Fruit fly (Drosophila melanogaster) whole organism, embryonic: ENCODE data around the gene CG43179.

ENCODE experiments used
- Awh ChIP-seq: fragments of 200-800 bp; sonication (Bioruptor generic); IDR thresholded peaks from 2 replicates; pipeline ENCODE4, ENCODE4 v1.3.6; 2022; ENCODE audit warnings: missing biosample characterization, missing genetic modification characterization
- Bteb2 ChIP-seq: fragments of 200-800 bp; sonication (Bioruptor generic); optimal IDR thresholded peaks from 2 replicates; lab custom pipeline; 2016; ENCODE audit warnings: missing biosample characterization, missing genetic modification characterization
- CG10147 ChIP-seq: fragments of 200-800 bp; sonication (Bioruptor generic); optimal IDR thresholded peaks from 2 replicates; lab custom pipeline; 2019; ENCODE audit warnings: missing biosample characterization, mild to moderate bottlenecking, missing genetic modification characterization, moderate library complexity
- CG14014 ChIP-seq: fragments of 200-800 bp; sonication (Bioruptor generic); IDR thresholded peaks from 2 replicates; pipeline ENCODE4 v1.3.6; 2022; ENCODE audit warnings: missing biosample characterization, missing genetic modification characterization
- CG14050 ChIP-seq: fragments of 200-800 bp; sonication (Bioruptor generic); IDR thresholded peaks from 3 replicates; pipeline ENCODE4 v1.3.6; 2022; ENCODE audit warnings: missing biosample characterization, missing genetic modification characterization
- CG14441 ChIP-seq: fragments of 200-800 bp; sonication (Bioruptor generic); IDR thresholded peaks from 2 replicates; pipeline ENCODE4 v1.3.6; 2022; ENCODE audit warnings: missing biosample characterization, missing genetic modification characterization
- CG2120 ChIP-seq: fragments of 200-800 bp; sonication (Bioruptor generic); optimal IDR thresholded peaks from 3 replicates; lab custom pipeline; 2016; ENCODE audit warnings: missing biosample characterization, missing genetic modification characterization
- CG2889 ChIP-seq: fragments of 200-800 bp; sonication (Bioruptor generic); IDR thresholded peaks from 3 replicates; pipeline ENCODE4 v1.3.6; 2022; ENCODE audit warnings: missing biosample characterization, missing genetic modification characterization
- CG32767 ChIP-seq: fragments of 200-800 bp; sonication (Bioruptor generic); IDR thresholded peaks from 2 replicates; pipeline ENCODE4 v1.3.6; 2022; ENCODE audit warnings: missing biosample characterization, missing genetic modification characterization
- CG33213 ChIP-seq: fragments of 200-800 bp; sonication (Bioruptor generic); optimal IDR thresholded peaks from 3 replicates; lab custom pipeline; 2016; ENCODE audit warnings: missing biosample characterization, missing genetic modification characterization
- CG42726 ChIP-seq: fragments of 200-800 bp; sonication (Bioruptor generic); IDR thresholded peaks from 2 replicates; pipeline ENCODE4 v1.3.6; 2022; ENCODE audit warnings: missing biosample characterization, missing genetic modification characterization; ENCODE audit not compliant: partially characterized antibody
- CG4617 ChIP-seq: fragments of 200-800 bp; sonication (Bioruptor generic); optimal IDR thresholded peaks from 3 replicates; lab custom pipeline; 2016; ENCODE audit warnings: missing biosample characterization, missing genetic modification characterization, borderline replicate concordance
- CG4854 ChIP-seq: fragments of 200-800 bp; sonication (Bioruptor generic); optimal IDR thresholded peaks from 2 replicates; lab custom pipeline; 2016; ENCODE audit warnings: missing biosample characterization, missing genetic modification characterization, inconsistent platforms
- CG7556 ChIP-seq: fragments of 200-800 bp; sonication (Bioruptor generic); optimal IDR thresholded peaks from 2 replicates; lab custom pipeline; 2017; ENCODE audit warnings: missing biosample characterization, mild to moderate bottlenecking, missing genetic modification characterization
- CG7928 ChIP-seq: fragments of 200-800 bp; sonication (Bioruptor generic); optimal IDR thresholded peaks from 2 replicates; lab custom pipeline; 2017; ENCODE audit warnings: missing biosample characterization, mild to moderate bottlenecking, missing genetic modification characterization
- CG9932 ChIP-seq: fragments of 200-800 bp; sonication (Bioruptor generic); IDR thresholded peaks from 2 replicates; pipeline ENCODE4 v1.3.6; 2022; ENCODE audit warnings: missing biosample characterization, missing genetic modification characterization
- D19B ChIP-seq: fragments of 200-800 bp; sonication (Bioruptor generic); optimal IDR thresholded peaks from 2 replicates; lab custom pipeline; 2017; ENCODE audit warnings: missing biosample characterization, mild to moderate bottlenecking, missing genetic modification characterization
- E2f2 ChIP-seq: fragments of 200-800 bp; sonication (Bioruptor generic); IDR thresholded peaks from 2 replicates; pipeline ENCODE4 v1.3.6; 2022; ENCODE audit warnings: missing biosample characterization, missing genetic modification characterization
- Ets65A ChIP-seq: fragments of 200-800 bp; sonication (Bioruptor generic); peaks from one replicate; lab custom pipeline; 2016; ENCODE audit warnings: missing biosample characterization, missing genetic modification characterization
- Opbp ChIP-seq: fragments of 200-800 bp; sonication (Bioruptor generic); IDR thresholded peaks from 3 replicates; pipeline ENCODE4 v1.3.6; 2022; ENCODE audit warnings: missing biosample characterization, missing genetic modification characterization; ENCODE audit not compliant: partially characterized antibody
- PHDP ChIP-seq: fragments of 200-800 bp; sonication (Bioruptor generic); optimal IDR thresholded peaks from 3 replicates; lab custom pipeline; 2018; ENCODE audit warnings: missing biosample characterization, mild to moderate bottlenecking, missing genetic modification characterization, moderate library complexity
- Rfx ChIP-seq: fragments of 200-800 bp; sonication (Bioruptor generic); IDR thresholded peaks from 2 replicates; pipeline ENCODE4 v1.3.6; 2022; ENCODE audit warnings: missing biosample characterization, missing genetic modification characterization
- Stat92E ChIP-seq, 3 experiments: fragments of >200 bp in 2 of 3; fragments of 200-800 bp in 1 of 3; sonication (Bioruptor generic) in 1 of 3; optimal IDR thresholded peaks; 2 replicates each; lab custom pipeline; 2017 to 2019; ENCODE audit warnings: missing biosample characterization in 3 of 3, missing genetic modification characterization in 3 of 3, mild to moderate bottlenecking in 1 of 3, moderate library complexity in 1 of 3
- Trl ChIP-seq, 3 experiments: fragments of >200 bp in 2 of 3; fragments of 200-800 bp in 1 of 3; sonication (Bioruptor generic) in 1 of 3; optimal IDR thresholded peaks; 2 replicates in 1 of 3; 3 replicates in 2 of 3; lab custom pipeline; 2016 to 2017; ENCODE audit warnings: missing biosample characterization in 1 of 3, missing genetic modification characterization in 1 of 3
- amos ChIP-seq: fragments of 200-800 bp; sonication (Bioruptor generic); IDR thresholded peaks from 2 replicates; pipeline ENCODE4 v1.3.6; 2022; ENCODE audit warnings: missing biosample characterization, missing genetic modification characterization; ENCODE audit not compliant: partially characterized antibody
- bbx ChIP-seq: fragments of 200-800 bp; sonication (Bioruptor generic); IDR thresholded peaks from 2 replicates; pipeline ENCODE4 v1.3.6; 2022; ENCODE audit warnings: missing biosample characterization, missing genetic modification characterization; ENCODE audit not compliant: partially characterized antibody
- bigmax ChIP-seq: fragments of 200-800 bp; sonication (Bioruptor generic); optimal IDR thresholded peaks from 2 replicates; lab custom pipeline; 2018; ENCODE audit warnings: missing biosample characterization, mild to moderate bottlenecking, missing genetic modification characterization
- dan ChIP-seq: fragments of 200-800 bp; sonication (Bioruptor generic); IDR thresholded peaks from 2 replicates; pipeline ENCODE4 v1.3.6; 2022; ENCODE audit warnings: missing biosample characterization, missing genetic modification characterization
- fd3F ChIP-seq: fragments of 200-800 bp; sonication (Bioruptor generic); optimal IDR thresholded peaks from 2 replicates; lab custom pipeline; 2018; ENCODE audit warnings: missing biosample characterization, mild to moderate bottlenecking, missing genetic modification characterization, moderate library complexity
- gro ChIP-seq: fragments of 200-800 bp; sonication (Bioruptor generic); optimal IDR thresholded peaks from 2 replicates; lab custom pipeline; 2016; ENCODE audit warnings: missing biosample characterization, missing genetic modification characterization
- gt ChIP-seq: fragments of 200-800 bp; sonication (Bioruptor generic); IDR thresholded peaks from 2 replicates; pipeline ENCODE4 v1.3.6; 2022; ENCODE audit warnings: missing biosample characterization, missing genetic modification characterization
- lab ChIP-seq: fragments of 200-800 bp; sonication (Bioruptor generic); optimal IDR thresholded peaks from 3 replicates; lab custom pipeline; 2017; ENCODE audit warnings: missing biosample characterization, missing genetic modification characterization, mild to moderate bottlenecking, moderate library complexity, missing genetic modification reagents
- lmd ChIP-seq: fragments of 200-800 bp; sonication (Bioruptor generic); IDR thresholded peaks from 2 replicates; pipeline ENCODE4 v1.3.6; 2022; ENCODE audit warnings: missing biosample characterization, missing genetic modification characterization
- nau ChIP-seq: fragments of 200-800 bp; sonication (Bioruptor generic); optimal IDR thresholded peaks from 3 replicates; lab custom pipeline; 2017; ENCODE audit warnings: missing biosample characterization, mild to moderate bottlenecking, missing genetic modification characterization, missing genetic modification reagents
- nmo ChIP-seq: fragments of 200-800 bp; sonication (Bioruptor generic); optimal IDR thresholded peaks from 2 replicates; lab custom pipeline; 2018; ENCODE audit warnings: missing biosample characterization, mild to moderate bottlenecking, missing genetic modification characterization, moderate library complexity
- schlank ChIP-seq: fragments of 200-800 bp; sonication (Bioruptor generic); optimal IDR thresholded peaks from 2 replicates; lab custom pipeline; 2018; ENCODE audit warnings: missing biosample characterization, mild to moderate bottlenecking, missing genetic modification characterization
- sens-2 ChIP-seq: fragments of 200-800 bp; sonication (Bioruptor generic); IDR thresholded peaks from 2 replicates; pipeline ENCODE4 v1.3.6; 2022; ENCODE audit warnings: missing biosample characterization, missing genetic modification characterization
- slbo ChIP-seq: fragments of 200-800 bp; sonication (Bioruptor generic); IDR thresholded peaks from 2 replicates; pipeline ENCODE4 v1.3.6; 2022; ENCODE audit warnings: missing biosample characterization, missing genetic modification characterization
- z ChIP-seq: fragments of 200-800 bp; sonication (Bioruptor generic); IDR thresholded peaks from 3 replicates; pipeline ENCODE4 v1.3.6; 2022; ENCODE audit warnings: missing biosample characterization, missing genetic modification characterization

CG43179 gene

DNA sequence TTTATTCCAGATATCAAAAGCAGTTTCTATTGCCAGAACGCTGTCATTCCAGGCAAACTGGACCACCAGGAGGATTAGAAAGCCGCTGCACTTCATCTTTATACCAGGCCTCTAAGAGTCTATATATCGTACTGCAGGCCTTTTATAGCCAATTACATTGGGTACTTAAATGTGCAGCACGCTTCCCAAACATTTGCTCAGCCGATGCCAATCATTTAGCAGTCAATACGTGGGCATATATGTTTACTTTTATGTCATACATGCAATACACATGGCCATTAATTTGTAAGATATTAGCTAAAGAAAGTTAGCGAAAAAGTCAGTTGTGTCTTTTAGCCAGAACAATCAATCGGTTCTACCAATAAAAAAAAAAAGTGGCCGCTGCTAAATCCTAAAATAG is 34.4 kb upstream of the CG43179 start, which contains the start of gene CG33109:
Gene CG33109 (minus strand): TSS at position 101 of the 400 bp plus-strand sequence.
- no peak for TF ChIP-seq Bteb2 (GFP tag; lab: Kevin White, UChicago)
- TF ChIP-seq CG14050 (GFP tag; lab: Robert Waterston, UW), result no peak
- no peak for TF ChIP-seq CG32767
- no peak for TF ChIP-seq lab
- TF ChIP-seq z, result no peak
- no peak for TF ChIP-seq CG4617
- no peak for TF ChIP-seq CG4854 (GFP tag; lab: Kevin White, UChicago)
- TF ChIP-seq PHDP (tag; lab: Kevin White, UChicago), result no peak
- no peak for TF ChIP-seq gro
- no peak for TF ChIP-seq nau
- TF ChIP-seq gt (GFP tag; lab: Robert Waterston, UW), result no peak
- TF ChIP-seq lmd, result no peak
- no peak for TF ChIP-seq CG7928 (GFP tag; lab: Kevin White, UChicago)
- no peak for TF ChIP-seq CG42726 (GFP tag; lab: Robert Waterston, UW)
- TF ChIP-seq Stat92E (GFP tag; optimal IDR thresholded peaks at IDR 0.05; lab: Kevin White, UChicago), result no peak
- no peak for TF ChIP-seq nmo (GFP tag; lab: Kevin White, UChicago)
- TF ChIP-seq CG14441 (GFP tag; lab: Robert Waterston, UW), result no peak
- TF ChIP-seq Opbp (GFP tag; lab: Robert Waterston, UW), result no peak

DNA sequence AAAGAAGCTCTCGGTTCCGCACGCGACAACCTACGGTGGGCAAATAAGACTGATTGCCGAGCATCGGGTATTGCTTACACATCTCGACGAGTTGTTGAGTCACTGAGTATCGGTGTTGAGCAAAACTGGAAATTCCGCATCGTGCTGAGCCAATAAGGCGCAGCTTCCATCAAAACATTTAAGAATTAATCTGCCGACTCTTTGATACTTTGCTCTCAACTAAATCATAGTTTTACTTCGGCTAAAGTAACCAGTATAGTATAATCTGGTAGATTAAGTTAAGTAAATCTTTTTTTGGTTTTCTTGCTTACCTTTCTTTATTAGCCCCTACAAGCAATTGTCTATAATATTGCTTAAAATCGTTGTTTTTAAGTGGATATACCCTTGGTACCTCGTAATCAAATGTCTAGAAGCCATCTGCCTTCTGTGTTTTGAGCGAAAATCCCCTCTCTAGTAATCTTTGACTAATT is 31.8 kb upstream of the CG43179 start, which contains the start of gene Sp212:
Gene Sp212 (minus strand): TSS at position 51 of the 470 bp plus-strand sequence.
- TF ChIP-seq D19B (GFP tag; lab: Kevin White, UChicago) (peak; percentile 94), CG4617 (no peak), Awh (no peak), slbo (peak; percentile 32; the same call in 1 of the 2 replicates), Rfx (GFP tag; lab: Robert Waterston, UW) (peak; percentile 43; the same call in 1 of the 2 replicates), CG9932 (peak; percentile 45; the same call in 1 of the 2 replicates), CG14014 (GFP tag; lab: Robert Waterston, UW) (no peak), CG7556 (GFP tag; lab: Kevin White, UChicago) (no peak), dan (no peak), Ets65A (GFP tag; lab: Kevin White, UChicago) (peak; percentile 49), bbx (no peak), CG2120 (GFP tag; lab: Kevin White, UChicago) (peak; percentile 55), bigmax (GFP tag; lab: Kevin White, UChicago) (no peak), CG33213 (GFP tag; lab: Kevin White, UChicago) (no peak), amos (no peak), sens-2 (GFP tag; lab: Robert Waterston, UW) (no peak)

- TF ChIP-seq Ets65A (GFP tag; lab: Kevin White, UChicago) (peak; percentile 6), Trl (optimal IDR thresholded peaks at IDR 0.05; lab: Kevin White, UChicago) (no peak), Trl (GFP tag; optimal IDR thresholded peaks at IDR 0.05; lab: Kevin White, UChicago) (no peak)
Observed at dm6 chr3R:14226662-14227061, 29.2 kb upstream of the CG43179 start, which contains the start of gene CG9631. CG9631 (minus strand) TSS chr3R:14226762.

DNA sequence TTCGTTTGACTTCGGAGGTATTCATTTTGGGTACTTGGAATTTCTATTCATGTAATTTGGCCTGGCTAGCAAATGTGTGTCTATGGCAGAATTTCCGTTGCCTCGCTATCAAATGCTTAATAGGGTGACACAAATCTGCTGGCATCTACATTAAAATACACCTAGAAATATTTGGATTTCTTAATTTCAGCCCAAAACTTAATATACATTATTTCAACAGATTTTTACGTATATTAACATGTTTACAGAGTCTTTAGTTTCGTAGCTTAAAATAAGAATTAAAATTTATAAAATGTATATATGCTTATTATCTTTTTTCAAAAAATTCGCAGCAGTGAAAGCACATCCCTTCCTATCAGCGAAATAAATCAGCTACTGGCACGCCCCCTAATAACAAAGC is 26.9 kb upstream of the CG43179 start, which contains the start of gene CG9624:
Gene CG9624 (minus strand): TSS at position 101 of the 400 bp plus-strand sequence.
- TF ChIP-seq E2f2 (GFP tag; lab: Robert Waterston, UW) (no peak), CG2889 (GFP tag; lab: Robert Waterston, UW) (no peak), schlank (tag; lab: Kevin White, UChicago) (no peak), CG10147 (GFP tag; lab: Kevin White, UChicago) (no peak), fd3F (GFP tag; lab: Kevin White, UChicago) (no peak)
- TF ChIP-seq, all 482 proteins: peak for 0
